Worm (Caenorhabditis elegans): ENCODE measurements around the gene R04A9.3.
A peak's percentile ranks its signal among the peaks of the same experiment; 100 is the strongest.

R04A9.3 gene

ce11 chrX:380505-380904 lies at the start of gene R04A9.3:
Gene R04A9.3, minus strand, starts transcription at chrX:380605.
- TF ChIP-seq aly-2 (tag; optimal IDR thresholded peaks at IDR 0.05) (no peak), egl-27 (tag; optimal IDR thresholded peaks at IDR 0.05) (no peak), nhr-77 (tag; optimal IDR thresholded peaks at IDR 0.05) (no peak), lin-38 (GFP tag; IDR thresholded peaks at IDR 0.05) (no peak), T20F7.1 (GFP tag; optimal IDR thresholded peaks at IDR 0.05) (no peak), madf-9 (GFP tag; conservative IDR thresholded peaks at IDR 0.05) (no peak), ceh-28 (tag; optimal IDR thresholded peaks at IDR 0.05) (no peak), mdl-1 (tag; optimal IDR thresholded peaks at IDR 0.05) (no peak), nhr-42 (GFP tag; IDR thresholded peaks at IDR 0.05) (no peak), set-16 (GFP tag; IDR thresholded peaks at IDR 0.05) (no peak), tag-97 (GFP tag; IDR thresholded peaks at IDR 0.05) (no peak), F10B5.3 (tag; optimal IDR thresholded peaks at IDR 0.05) (no peak), lin-13 (GFP tag; optimal IDR thresholded peaks at IDR 0.05) (no peak), zfp-2 (tag; optimal IDR thresholded peaks at IDR 0.05) (no peak), cey-2 (tag; optimal IDR thresholded peaks at IDR 0.05; ENCODE audit: borderline replicate concordance, insufficient read depth) (no peak), lsy-2 (tag; optimal IDR thresholded peaks at IDR 0.05) (no peak)

- TF ChIP-seq mes-2 (tag; optimal IDR thresholded peaks at IDR 0.05; ENCODE audit: poor library complexity, severe bottlenecking) (no peak), saeg-2 (GFP tag; IDR thresholded peaks at IDR 0.05) (no peak), egl-43 (GFP tag; IDR thresholded peaks at IDR 0.05) (no peak), lin-39 (tag; optimal IDR thresholded peaks at IDR 0.05) (no peak), lir-3 (tag; optimal IDR thresholded peaks at IDR 0.05) (no peak), Y5F2A.4 (GFP tag; optimal IDR thresholded peaks at IDR 0.05) (no peak), spr-3 (GFP tag; optimal IDR thresholded peaks at IDR 0.05) (no peak), pqm-1 (tag; optimal IDR thresholded peaks at IDR 0.05) (no peak), aha-1 (tag) (no peak)
Measured at ce11 chrX:425535-425934, 45.1 kb upstream of the R04A9.3 start, which contains the start of gene ZK1193.2. Gene ZK1193.2, minus strand, starts transcription at chrX:425635.

DNA sequence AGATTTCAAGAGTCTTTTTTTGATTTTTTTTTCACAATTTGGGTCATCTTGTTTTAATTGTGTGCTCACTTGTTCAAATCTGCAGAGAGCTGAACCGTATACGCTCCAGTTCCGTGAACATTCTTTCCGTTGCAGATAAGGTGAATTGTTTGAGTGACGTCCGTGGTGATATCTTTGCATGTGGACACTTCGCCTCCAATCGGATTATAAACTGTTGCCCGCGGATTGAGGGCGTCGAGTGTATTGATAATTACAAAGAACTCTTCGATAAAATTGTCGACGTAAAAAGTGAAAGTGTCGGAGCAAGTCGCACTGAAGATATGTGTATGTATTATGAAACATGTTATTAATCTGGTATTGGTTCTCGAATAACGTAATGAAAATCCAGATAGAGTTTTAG lies 43.4 kb upstream of the R04A9.3 start:
- TF ChIP-seq R02D3.7 (tag; optimal IDR thresholded peaks at IDR 0.05) = no peak
- peak; percentile 51 for TF ChIP-seq aha-1 (tag)
- TF ChIP-seq dmd-6 (GFP tag; IDR thresholded peaks at IDR 0.05) = peak; percentile 60; the same call in 1 of the 2 replicates
- no peak for TF ChIP-seq hif-1 (tag; optimal IDR thresholded peaks at IDR 0.05)
- no peak for TF ChIP-seq ceh-44 (GFP tag; IDR thresholded peaks at IDR 0.05)

DNA sequence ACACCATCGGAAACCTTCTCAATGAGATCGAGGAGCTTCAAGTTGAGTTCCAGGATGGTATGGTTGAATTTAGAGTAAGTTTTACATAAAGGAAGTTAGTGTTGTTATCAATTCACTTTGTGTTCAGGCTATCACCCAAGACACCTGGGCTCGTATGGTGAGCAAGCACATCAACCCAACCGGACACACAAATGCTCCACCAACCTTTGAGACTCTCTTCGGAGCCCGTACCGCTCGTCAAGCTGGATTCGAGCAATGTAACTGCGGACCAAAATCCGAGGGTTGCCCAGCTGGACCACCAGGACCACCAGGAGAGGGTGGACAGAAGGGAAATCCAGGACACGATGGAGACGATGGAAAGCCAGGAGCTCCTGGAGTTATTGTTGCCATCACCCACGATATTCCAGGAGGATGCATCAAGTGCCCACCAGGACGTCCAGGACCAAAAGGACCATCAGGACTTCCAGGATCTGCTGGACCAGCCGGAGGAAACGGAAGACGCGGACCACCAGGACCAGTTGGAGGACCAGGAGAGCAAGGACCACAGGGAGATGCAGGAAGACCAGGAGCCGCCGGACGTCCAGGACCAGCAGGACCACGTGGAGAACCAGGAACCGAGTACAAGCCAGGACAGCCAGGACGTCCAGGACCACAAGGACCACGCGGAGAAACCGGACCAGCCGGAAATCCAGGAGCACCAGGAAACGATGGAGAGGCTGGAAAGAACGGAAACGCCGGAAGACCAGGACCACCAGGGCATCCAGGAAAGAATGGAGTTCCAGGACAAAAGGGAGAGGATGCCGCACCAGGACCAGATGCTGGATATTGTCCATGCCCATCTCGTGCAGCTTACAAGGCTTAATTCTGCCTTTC lies 41.6 kb upstream of the R04A9.3 start:
- TF ChIP-seq dpl-1 (GFP tag; optimal IDR thresholded peaks at IDR 0.05) = no peak
- 0 out of 2 replicates have a peak, but pooled peaks have one; percentile 19 for TF ChIP-seq tra-1 (GFP tag; IDR thresholded peaks at IDR 0.05)
- no peak for TF ChIP-seq lin-29 (GFP tag; IDR thresholded peaks at IDR 0.05)
- TF ChIP-seq hmg-1.1 (GFP tag; IDR thresholded peaks at IDR 0.05) = 0 out of 2 replicates have a peak, but pooled peaks have one; percentile 14
- no peak for TF ChIP-seq ceh-82 (tag; optimal IDR thresholded peaks at IDR 0.05)
- TF ChIP-seq daf-19 (GFP tag; conservative IDR thresholded peaks at IDR 0.05) = no peak
- TF ChIP-seq F37D6.2 (tag; optimal IDR thresholded peaks at IDR 0.05) = no peak
- TF ChIP-seq dmd-6 (GFP tag; IDR thresholded peaks at IDR 0.05) = no peak
- TF ChIP-seq gei-8 (GFP tag; optimal IDR thresholded peaks at IDR 0.05) = no peak
- TF ChIP-seq zip-11 (GFP tag; IDR thresholded peaks at IDR 0.05) = no peak
- TF ChIP-seq mxl-2 (GFP tag; conservative IDR thresholded peaks at IDR 0.05) = no peak
- TF ChIP-seq mdt-29 (GFP tag; IDR thresholded peaks at IDR 0.05) = 0 out of 2 replicates have a peak, but pooled peaks have one; percentile 4
- TF ChIP-seq madf-5 (GFP tag; IDR thresholded peaks at IDR 0.05) = peak in 1 of 2 experiments; percentile 99; a peak in 2 of 4 replicates
- TF ChIP-seq ceh-32 (tag; optimal IDR thresholded peaks at IDR 0.05; ENCODE audit: poor library complexity) = no peak
- TF ChIP-seq nhr-42 (GFP tag; IDR thresholded peaks at IDR 0.05) = no peak
- TF ChIP-seq duxl-1 (tag; optimal IDR thresholded peaks at IDR 0.05; ENCODE audit: poor library complexity) = no peak
- TF ChIP-seq T20F7.1 (GFP tag; optimal IDR thresholded peaks at IDR 0.05) = no peak
- no peak for TF ChIP-seq egl-27 (tag; optimal IDR thresholded peaks at IDR 0.05)
- no peak for TF ChIP-seq daf-8 (GFP tag; IDR thresholded peaks at IDR 0.05)
- TF ChIP-seq ZK546.5 (tag; optimal IDR thresholded peaks at IDR 0.05) = no peak

Data from whole organism, L4 larva.